Fruit fly (Drosophila melanogaster) whole organism, wandering third instar larva: ENCODE measurements around the gene CG8031.

Experiments
- Abd-B ChIP-seq: fragments of >200 bp; optimal IDR thresholded peaks from 2 replicates; lab custom pipeline; 2017; ENCODE audit warnings: missing biosample characterization, missing genetic modification characterization
- CG32264 ChIP-seq: fragments of 200-800 bp; sonication (Bioruptor generic); optimal IDR thresholded peaks from 2 replicates; lab custom pipeline; 2016; ENCODE audit warnings: missing biosample characterization, missing genetic modification characterization
- Dif ChIP-seq: fragments of 200-275, 200-300 bp; sonication (Bioruptor generic); optimal IDR thresholded peaks from 2 replicates; lab custom pipeline; 2018; ENCODE audit warnings: missing biosample characterization, missing genetic modification characterization; ENCODE audit not compliant: partially characterized antibody
- GATAd ChIP-seq: sonication (Bioruptor generic); optimal IDR thresholded peaks from 2 replicates; lab custom pipeline; 2016; ENCODE audit warnings: missing biosample characterization, missing genetic modification characterization
- HLH106 ChIP-seq: fragments of 200-800 bp; optimal IDR thresholded peaks from 3 replicates; lab custom pipeline; 2019; ENCODE audit warnings: missing biosample characterization, mild to moderate bottlenecking, missing genetic modification characterization, moderate library complexity
- Hnf4 ChIP-seq: fragments of 200-800 bp; sonication (Bioruptor generic); optimal IDR thresholded peaks from 2 replicates; lab custom pipeline; 2016; ENCODE audit warnings: missing biosample characterization, mild to moderate bottlenecking, missing genetic modification characterization
- Hr78 ChIP-seq: fragments of >200 bp; optimal IDR thresholded peaks from 2 replicates; lab custom pipeline; 2017; ENCODE audit warnings: missing biosample characterization, missing genetic modification characterization
- Hr83 ChIP-seq: fragments of 200-300 bp; sonication (Bioruptor generic); optimal IDR thresholded peaks from 2 replicates; lab custom pipeline; 2016; ENCODE audit warnings: missing biosample characterization, mild to moderate bottlenecking, missing genetic modification characterization, moderate library complexity; ENCODE audit not compliant: poor library complexity, severe bottlenecking
- Jra ChIP-seq: sonication (Bioruptor generic); optimal IDR thresholded peaks from 2 replicates; lab custom pipeline; 2016; ENCODE audit warnings: missing biosample characterization, missing genetic modification characterization
- Mio ChIP-seq: sonication (Bioruptor generic); optimal IDR thresholded peaks from 2 replicates; lab custom pipeline; 2016; ENCODE audit warnings: missing biosample characterization, missing genetic modification characterization
- Myc ChIP-seq: fragments of >200 bp; optimal IDR thresholded peaks from 2 replicates; lab custom pipeline; 2017
- N ChIP-seq: fragments of >200 bp; optimal IDR thresholded peaks from 2 replicates; lab custom pipeline; 2018; ENCODE audit warnings: missing biosample characterization, missing external identifiers, missing genetic modification characterization
- OdsH ChIP-seq: fragments of 200-800 bp; sonication (Bioruptor generic); optimal IDR thresholded peaks from 2 replicates; lab custom pipeline; 2016; ENCODE audit warnings: missing biosample characterization, mild to moderate bottlenecking, missing genetic modification characterization
- Rel ChIP-seq, 2 experiments: fragments of 200-800 bp; sonication (Bioruptor generic) in 1 of 2; optimal IDR thresholded peaks; 2 replicates in 1 of 2; 3 replicates in 1 of 2; lab custom pipeline; 2016 to 2019; ENCODE audit warnings: mild to moderate bottlenecking in 2 of 2, missing biosample characterization in 2 of 2, missing genetic modification characterization in 2 of 2, moderate library complexity in 1 of 2
- Sp1 ChIP-seq: fragments of 200-800 bp; sonication (Bioruptor generic); optimal IDR thresholded peaks from 3 replicates; lab custom pipeline; 2019; ENCODE audit warnings: missing biosample characterization, mild to moderate bottlenecking, missing genetic modification characterization, moderate library complexity
- br ChIP-seq: fragments of 200-800 bp; sonication (Bioruptor generic); optimal IDR thresholded peaks from 2 replicates; lab custom pipeline; 2016; ENCODE audit warnings: missing biosample characterization, missing genetic modification characterization
- dl ChIP-seq, 2 experiments: fragments of 175-275, 200-275 bp in 1 of 2; fragments of 200-275 bp in 1 of 2; sonication (Bioruptor generic); optimal IDR thresholded peaks; lab custom pipeline; 2018; ENCODE audit warnings: mild to moderate bottlenecking in 2 of 2, missing biosample characterization in 2 of 2, missing genetic modification characterization in 2 of 2, moderate library complexity in 2 of 2; ENCODE audit not compliant: partially characterized antibody in 2 of 2, insufficient read depth in 1 of 2
- dmrt93B ChIP-seq: fragments of 200-800 bp; sonication (Bioruptor generic); optimal IDR thresholded peaks from 2 replicates; lab custom pipeline; 2018; ENCODE audit warnings: missing biosample characterization, mild to moderate bottlenecking, missing genetic modification characterization
- dsf ChIP-seq: sonication (Bioruptor generic); optimal IDR thresholded peaks from 2 replicates; lab custom pipeline; 2016; ENCODE audit warnings: missing biosample characterization, missing genetic modification characterization, borderline replicate concordance
- ey ChIP-seq: fragments of 200-800 bp; sonication (Bioruptor generic); optimal IDR thresholded peaks from 2 replicates; lab custom pipeline; 2016; ENCODE audit warnings: missing biosample characterization, missing genetic modification characterization
- foxo ChIP-seq, 2 experiments: fragments of 200-800 bp; sonication (Bioruptor generic); optimal IDR thresholded peaks; 2 replicates in 1 of 2; 3 replicates in 1 of 2; lab custom pipeline; 2016 to 2017; ENCODE audit warnings: missing biosample characterization in 2 of 2, missing genetic modification characterization in 2 of 2
- fru ChIP-seq: fragments of 200-800 bp; sonication (Bioruptor generic); optimal IDR thresholded peaks from 3 replicates; lab custom pipeline; 2016; ENCODE audit warnings: missing biosample characterization, mild to moderate bottlenecking, missing genetic modification characterization
- h ChIP-seq: fragments of 200-800 bp; sonication (Bioruptor generic); optimal IDR thresholded peaks from 3 replicates; lab custom pipeline; 2016; ENCODE audit warnings: missing biosample characterization, mild to moderate bottlenecking, missing genetic modification characterization
- jim ChIP-seq: fragments of 175-275, 200-325 bp; sonication (Bioruptor generic); optimal IDR thresholded peaks from 2 replicates; lab custom pipeline; 2016; ENCODE audit warnings: missing biosample characterization, mild to moderate bottlenecking, missing genetic modification characterization
- lola ChIP-seq: fragments of >200 bp; optimal IDR thresholded peaks from 2 replicates; lab custom pipeline; 2017; ENCODE audit warnings: missing biosample characterization, missing genetic modification characterization
- psq ChIP-seq: fragments of 200-800 bp; sonication (Bioruptor generic); optimal IDR thresholded peaks from 3 replicates; lab custom pipeline; 2017; ENCODE audit warnings: missing biosample characterization, mild to moderate bottlenecking, missing genetic modification characterization, moderate library complexity
- rgr ChIP-seq: fragments of 200-800 bp; sonication (Bioruptor generic); optimal IDR thresholded peaks from 3 replicates; lab custom pipeline; 2016; ENCODE audit warnings: missing biosample characterization, mild to moderate bottlenecking, missing genetic modification characterization
- sage ChIP-seq: fragments of 200-800 bp; sonication (Bioruptor generic); optimal IDR thresholded peaks from 2 replicates; lab custom pipeline; 2016; ENCODE audit warnings: missing biosample characterization, mild to moderate bottlenecking, missing genetic modification characterization
- sv ChIP-seq: fragments of 200-800 bp; sonication (Bioruptor generic); optimal IDR thresholded peaks from 3 replicates; lab custom pipeline; 2016; ENCODE audit warnings: missing biosample characterization, missing genetic modification characterization
- tai ChIP-seq: sonication (Bioruptor generic); optimal IDR thresholded peaks from 2 replicates; lab custom pipeline; 2016; ENCODE audit warnings: missing biosample characterization, missing genetic modification characterization
- usp ChIP-seq: fragments of >200 bp; optimal IDR thresholded peaks from 2 replicates; lab custom pipeline; 2017; ENCODE audit warnings: missing biosample characterization, missing genetic modification characterization
- woc ChIP-seq: sonication (Bioruptor generic); optimal IDR thresholded peaks from 2 replicates; lab custom pipeline; 2016; ENCODE audit warnings: missing biosample characterization, mild to moderate bottlenecking, missing genetic modification characterization

Gene CG8031

dm6 chr3R:13012351-13012750 lies 1.2 kb upstream of the CG8031 start (continued):
- peak; percentile 45 for TF ChIP-seq sv

dm6 chr3R:13011621-13011963 lies 482 bp upstream of the CG8031 start, which contains the start of gene CtBP:
Gene CtBP (plus strand): TSS chr3R:13011649.
- TF ChIP-seq ey (GFP tag; lab: Kevin White, UChicago): no peak
- no peak for TF ChIP-seq Rel (GFP tag; optimal IDR thresholded peaks at IDR 0.05; lab: Kevin White, UChicago)
- peak; percentile 8 for TF ChIP-seq Rel (tag; optimal IDR thresholded peaks at IDR 0.05; lab: Kevin White, UChicago)

- TF ChIP-seq tai (GFP tag; lab: Kevin White, UChicago): no peak
- no peak for TF ChIP-seq foxo (GFP tag; optimal IDR thresholded peaks at IDR 0.05; lab: Kevin White, UChicago)
- no peak for TF ChIP-seq Rel (GFP tag; optimal IDR thresholded peaks at IDR 0.05; lab: Kevin White, UChicago)
- no peak for TF ChIP-seq Rel (tag; optimal IDR thresholded peaks at IDR 0.05; lab: Kevin White, UChicago)
- TF ChIP-seq Abd-B (GFP tag; lab: Kevin White, UChicago): no peak
- TF ChIP-seq Jra: no peak
- TF ChIP-seq, all 38 proteins: peak for 0
These were observed 1.5 kb downstream of the CG8031 start, which contains the start of gene CG11656 for dm6 chr3R:13009595-13009994. Gene CG11656 (plus strand): TSS chr3R:13009895.

- TF ChIP-seq GATAd (GFP tag; lab: Kevin White, UChicago) (no peak), Jra (no peak), psq (GFP tag; lab: Kevin White, UChicago) (no peak), OdsH (GFP tag; lab: Kevin White, UChicago) (no peak), CG32264 (GFP tag; lab: Kevin White, UChicago) (no peak)
These were observed 12.9 kb downstream of the CG8031 start for dm6 chr3R:12998234-12998591.

dm6 chr3R:12997550-12998233 lies 13.4 kb downstream of the CG8031 start, which contains the start of the genes CG17327, CG44194 and CG7518:
Gene CG17327 (minus strand): TSS chr3R:12997726.
Gene CG44194 (minus strand): TSS chr3R:12997726.
Gene CG7518 (plus strand): TSS chr3R:12998089.
- TF ChIP-seq dmrt93B (GFP tag; lab: Kevin White, UChicago): no peak
- no peak for TF ChIP-seq tai (GFP tag; lab: Kevin White, UChicago)
- TF ChIP-seq h (GFP tag; lab: Kevin White, UChicago): no peak
- TF ChIP-seq Dif (GFP tag; lab: Kevin White, UChicago): no peak
- no peak for TF ChIP-seq HLH106 (tag; lab: Kevin White, UChicago)
- TF ChIP-seq sage (GFP tag; lab: Kevin White, UChicago): no peak
- no peak for TF ChIP-seq Mio (GFP tag; lab: Kevin White, UChicago)
- peak; percentile 25 for TF ChIP-seq N (GFP tag; lab: Kevin White, UChicago)
- peak; percentile 7 for TF ChIP-seq psq (GFP tag; lab: Kevin White, UChicago)
- no peak for TF ChIP-seq dl (GFP tag; optimal IDR thresholded peaks at IDR 0.05; lab: Kevin White, UChicago; ENCODE audit: insufficient read depth in 1 of 2, partially characterized antibody in 2 of 2)
- TF ChIP-seq Rel (GFP tag; optimal IDR thresholded peaks at IDR 0.05; lab: Kevin White, UChicago): no peak
- TF ChIP-seq Rel (tag; optimal IDR thresholded peaks at IDR 0.05; lab: Kevin White, UChicago): peak; percentile 82
- no peak for TF ChIP-seq br (GFP tag; lab: Kevin White, UChicago)
- no peak for TF ChIP-seq usp
- TF ChIP-seq lola (GFP tag; lab: Kevin White, UChicago): no peak
- no peak for TF ChIP-seq dsf (GFP tag; lab: Kevin White, UChicago)
- peak; percentile 28 for TF ChIP-seq ey (GFP tag; lab: Kevin White, UChicago)
- peak; percentile 43 for TF ChIP-seq Hr83
- no peak for TF ChIP-seq sv
- TF ChIP-seq Abd-B (GFP tag; lab: Kevin White, UChicago): no peak
- TF ChIP-seq Myc (lab: Kevin White, UChicago): no peak
- TF ChIP-seq Jra: no peak
- no peak for TF ChIP-seq Hr78
- TF ChIP-seq Hnf4 (GFP tag; lab: Kevin White, UChicago): no peak
- TF ChIP-seq Sp1 (GFP tag; lab: Kevin White, UChicago): no peak
- TF ChIP-seq woc (GFP tag; lab: Kevin White, UChicago): no peak
- TF ChIP-seq rgr: no peak
- TF ChIP-seq jim (GFP tag; lab: Kevin White, UChicago): no peak
- TF ChIP-seq fru (GFP tag; lab: Kevin White, UChicago): no peak
- TF ChIP-seq, all 38 proteins: peak for 5
